Worm (Caenorhabditis elegans) whole organism, L4/young adult: Measurements from ENCODE around the gene Y56A3A.6.
"Not testable (repeated sequence)": the region's sequence is repeated elsewhere in the genome, so short reads cannot be mapped to it uniquely, and the experiment has no call there.

ENCODE experiments used
- W03F9.2 ChIP-seq: fragments of 150-350 bp; optimal IDR thresholded peaks from 2 replicates; lab custom pipeline; 2014; ENCODE audit warnings: missing biosample characterization, missing genetic modification characterization
- dao-5 ChIP-seq: sonication (generic microtip); optimal IDR thresholded peaks from 2 replicates; lab custom pipeline; 2016; ENCODE audit warnings: missing genotype, missing genetic modification characterization, moderate library complexity, missing compliant biosample characterization
- him-1 ChIP-seq: sonication (generic microtip); optimal IDR thresholded peaks from 2 replicates; lab custom pipeline; 2016; ENCODE audit warnings: missing genotype, missing genetic modification reagents, missing genetic modification characterization, missing compliant biosample characterization

Y56A3A.6 gene

DNA sequence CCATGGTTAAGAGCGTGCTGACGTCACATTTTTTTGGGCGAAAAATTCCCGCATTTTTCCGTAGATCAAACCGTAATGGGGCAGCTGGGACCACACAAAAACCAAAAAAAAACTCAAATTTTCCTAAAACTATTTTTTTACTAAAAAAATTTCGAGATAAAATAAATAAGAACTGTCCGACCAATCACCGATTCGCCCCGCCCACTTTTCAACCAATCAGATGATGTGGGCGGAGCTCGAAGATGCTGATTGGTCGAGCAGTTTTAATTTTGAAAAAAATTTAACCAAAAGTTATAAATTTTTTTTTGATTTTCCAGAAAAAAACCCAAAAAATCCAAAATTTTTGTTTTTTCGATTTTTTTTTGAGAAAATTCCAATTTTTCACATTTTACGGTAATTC lies 21.4 kb upstream of the Y56A3A.6 start:
- no peak for TF ChIP-seq him-1 (tag; lab: Kevin White, UChicago)
- TF ChIP-seq W03F9.2 (tag; lab: Kevin White, UChicago), result no peak

DNA sequence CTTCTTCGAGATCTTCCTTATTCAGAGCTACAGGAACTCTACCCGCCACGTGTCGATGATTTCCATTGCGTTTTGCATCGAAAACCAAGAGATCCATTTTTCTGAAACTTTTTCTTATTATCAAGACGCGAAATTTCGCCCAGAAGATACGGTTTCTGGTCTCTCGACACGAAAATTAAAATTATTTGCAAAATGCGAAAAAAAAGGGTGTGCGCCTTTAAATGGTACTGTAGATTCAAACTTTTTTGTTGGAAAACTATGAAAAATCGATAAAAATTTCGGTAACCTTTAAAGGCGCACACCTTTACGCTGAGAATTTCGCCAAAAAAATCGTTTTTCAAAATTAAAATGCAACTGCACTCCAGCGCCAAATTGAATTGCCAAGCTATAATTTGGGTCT lies 19.6 kb upstream of the Y56A3A.6 start, which contains the start of gene tsen-2:
Gene tsen-2, minus strand, starts transcription at position 101 of the 400 bp plus-strand sequence.
- TF ChIP-seq him-1 (tag; lab: Kevin White, UChicago) (no peak), dao-5 (tag; lab: Kevin White, UChicago) (no peak), W03F9.2 (tag; lab: Kevin White, UChicago) (no peak)

- TF ChIP-seq W03F9.2 (tag; lab: Kevin White, UChicago) (no peak), him-1 (tag; lab: Kevin White, UChicago) (no peak), dao-5 (tag; lab: Kevin White, UChicago) (no peak)
Measured at ce11 chrIII:11896652-11897051, 18.0 kb upstream of the Y56A3A.6 start.

- no peak for TF ChIP-seq W03F9.2 (tag; lab: Kevin White, UChicago)
- no peak for TF ChIP-seq him-1 (tag; lab: Kevin White, UChicago)
- TF ChIP-seq dao-5 (tag; lab: Kevin White, UChicago), result no peak
Measured at ce11 chrIII:11895504-11895903, 16.9 kb upstream of the Y56A3A.6 start.

DNA sequence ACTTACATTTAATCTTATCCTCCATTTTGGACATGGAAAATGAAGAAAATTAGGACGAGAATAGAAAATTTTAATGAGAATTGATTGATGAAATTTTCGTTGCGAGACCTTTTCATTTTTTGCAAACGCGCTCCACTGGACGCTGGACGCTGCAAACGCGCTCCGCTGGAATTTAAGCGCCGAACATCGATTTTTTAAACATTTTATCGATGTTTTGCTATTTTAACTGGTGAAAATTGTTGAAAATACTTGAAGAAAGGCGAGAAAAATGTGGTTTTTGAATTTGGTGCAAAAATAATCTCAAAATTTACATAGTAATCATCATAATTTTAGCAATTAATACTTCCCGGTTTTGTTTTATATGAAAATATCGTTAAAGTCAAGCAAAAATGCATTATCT lies 14.3 kb upstream of the Y56A3A.6 start, which contains the start of gene Y56A3A.41:
Gene Y56A3A.41, minus strand, starts transcription at position 101 of the 400 bp plus-strand sequence.
- no peak for TF ChIP-seq dao-5 (tag; lab: Kevin White, UChicago)
- no peak for TF ChIP-seq him-1 (tag; lab: Kevin White, UChicago)

- no peak for TF ChIP-seq him-1 (tag; lab: Kevin White, UChicago)
- no peak for TF ChIP-seq dao-5 (tag; lab: Kevin White, UChicago)
- TF ChIP-seq W03F9.2 (tag; lab: Kevin White, UChicago), result no peak
Measured at ce11 chrIII:11891335-11891734, 12.7 kb upstream of the Y56A3A.6 start, which contains the start of gene faah-5. Gene faah-5, minus strand, starts transcription at chrIII:11891435.

ce11 chrIII:11883694-11884093 lies 5.1 kb upstream of the Y56A3A.6 start, which contains the start of gene fbxb-22:
Gene fbxb-22, minus strand, starts transcription at chrIII:11883754.
- TF ChIP-seq dao-5, him-1, W03F9.2 (tag; lab: Kevin White, UChicago): not testable (repeated sequence)

ce11 chrIII:11881549-11881948 lies 2.9 kb upstream of the Y56A3A.6 start:
- TF ChIP-seq dao-5 (tag; lab: Kevin White, UChicago) (no peak), W03F9.2 (tag; lab: Kevin White, UChicago) (peak; percentile 41)

DNA sequence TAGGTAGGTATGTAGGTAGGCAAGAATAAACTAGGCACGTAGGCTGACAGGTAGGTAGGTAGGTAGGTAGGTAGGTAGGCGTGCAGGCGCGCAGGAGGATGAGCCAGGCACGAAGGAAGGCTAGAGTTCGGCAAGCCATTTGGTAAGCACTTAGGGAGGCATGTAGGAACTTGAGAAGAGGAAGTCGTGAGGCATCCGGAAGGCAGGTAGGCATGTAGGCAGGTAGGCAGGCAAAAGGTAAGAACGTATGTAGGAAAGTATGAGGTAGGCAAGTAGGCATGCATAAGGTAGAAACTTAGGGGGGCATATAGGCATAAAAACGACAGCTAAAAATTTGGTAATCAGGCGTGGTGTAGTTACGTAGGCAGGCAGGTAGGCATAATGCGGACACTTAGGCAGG lies 2.5 kb downstream of the Y56A3A.6 start:
- TF ChIP-seq dao-5 (tag; lab: Kevin White, UChicago) (no peak), W03F9.2 (tag; lab: Kevin White, UChicago) (no peak), him-1 (tag; lab: Kevin White, UChicago) (no peak)

ce11 chrIII:11874242-11874641 lies 4.4 kb downstream of the Y56A3A.6 start:
- TF ChIP-seq him-1 (tag; lab: Kevin White, UChicago), result no peak
- no peak for TF ChIP-seq dao-5 (tag; lab: Kevin White, UChicago)
- TF ChIP-seq W03F9.2 (tag; lab: Kevin White, UChicago), result no peak

DNA sequence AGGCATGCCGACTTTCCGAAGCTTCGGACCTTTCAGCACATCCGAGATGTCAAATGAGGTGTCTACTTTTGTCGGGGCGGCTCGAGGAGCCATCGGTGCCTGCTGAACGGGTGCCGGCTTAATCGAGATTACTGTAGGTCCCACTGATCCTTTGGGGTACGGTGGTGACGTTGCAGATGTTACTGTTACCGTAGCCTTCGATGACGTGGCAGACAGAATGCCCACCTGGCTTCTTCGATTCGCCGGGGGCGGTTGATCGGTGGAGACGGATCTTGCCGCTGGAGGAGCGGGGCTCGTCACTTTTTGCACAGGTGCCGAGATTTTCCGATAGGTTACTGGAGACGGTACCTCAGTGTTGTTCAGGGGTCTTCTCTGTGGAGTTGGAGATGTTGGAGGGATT lies 7.0 kb downstream of the Y56A3A.6 start:
- no peak for TF ChIP-seq him-1 (tag; lab: Kevin White, UChicago)
- TF ChIP-seq dao-5 (tag; lab: Kevin White, UChicago), result no peak
- TF ChIP-seq W03F9.2 (tag; lab: Kevin White, UChicago), result no peak

DNA sequence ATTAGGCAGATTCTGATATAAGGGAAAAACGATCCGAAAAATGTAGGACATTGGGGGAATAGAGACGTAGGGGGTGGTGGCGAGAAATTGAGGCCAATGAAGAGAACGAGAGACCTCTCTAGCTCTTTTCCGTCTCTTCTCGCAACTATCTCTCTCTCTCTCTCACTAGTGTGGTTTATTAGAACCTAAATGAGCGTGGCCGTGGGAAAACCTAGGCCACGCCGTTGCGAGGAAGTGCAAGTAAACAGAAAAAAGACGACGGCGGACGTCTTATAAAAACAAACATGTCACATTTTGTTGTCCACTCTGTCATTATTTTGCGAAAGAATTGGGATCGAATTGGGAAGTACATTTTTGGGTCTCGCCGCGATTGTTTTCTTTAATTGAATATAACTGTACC lies 8.6 kb downstream of the Y56A3A.6 start:
- no peak for TF ChIP-seq dao-5 (tag; lab: Kevin White, UChicago)
- no peak for TF ChIP-seq him-1 (tag; lab: Kevin White, UChicago)
- peak; percentile 44 for TF ChIP-seq W03F9.2 (tag; lab: Kevin White, UChicago)

ce11 chrIII:11869231-11869912 lies 9.2 kb downstream of the Y56A3A.6 start, which contains the start of gene taf-12:
Gene taf-12, minus strand, starts transcription at chrIII:11869281.
- TF ChIP-seq him-1 (tag; lab: Kevin White, UChicago), result no peak
- peak; percentile 44 for TF ChIP-seq W03F9.2 (tag; lab: Kevin White, UChicago)

DNA sequence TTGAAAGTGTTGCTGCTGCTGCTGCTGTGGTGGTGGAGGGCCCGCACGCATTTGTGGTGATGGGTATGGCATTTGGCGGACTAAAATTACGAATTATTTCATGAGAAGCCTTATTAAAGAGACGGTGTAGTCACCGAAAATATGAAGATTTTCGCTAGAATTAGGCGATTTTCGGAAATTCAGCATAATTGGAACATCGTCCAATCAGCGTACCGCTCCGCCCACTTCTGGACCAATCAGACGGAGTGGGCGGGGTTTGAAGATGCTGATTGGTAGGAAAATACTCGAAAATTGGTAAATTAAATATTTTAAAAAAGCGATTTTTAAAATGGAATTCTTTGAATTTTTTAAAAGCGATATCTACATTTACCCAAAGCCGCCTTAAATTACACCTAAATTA lies 12.5 kb downstream of the Y56A3A.6 start:
- TF ChIP-seq him-1 (tag; lab: Kevin White, UChicago), result no peak
- no peak for TF ChIP-seq dao-5 (tag; lab: Kevin White, UChicago)
- TF ChIP-seq W03F9.2 (tag; lab: Kevin White, UChicago), result no peak
